Worm (Caenorhabditis elegans) whole organism, midembryonic: Measurements from ENCODE around the gene nhr-139.

Experiments
- T22C8.4 ChIP-seq: fragments of 200-800 bp; sonication (Bioruptor generic); IDR thresholded peaks from 2 replicates; pipeline ENCODE4 v1.3.6; 2022; ENCODE audit warnings: missing genetic modification characterization, missing compliant biosample characterization
- cog-1 ChIP-seq: sonication (generic microtip); optimal IDR thresholded peaks from 2 replicates; lab custom pipeline; 2016; ENCODE audit warnings: missing genetic modification characterization, missing compliant biosample characterization
- ref-1 ChIP-seq: fragments of 200-800 bp; sonication (Bioruptor generic); conservative IDR thresholded peaks from 2 replicates; pipeline ENCODE4 v1.3.6; 2022; ENCODE audit warnings: missing genetic modification reagents, missing genetic modification characterization, missing compliant biosample characterization
- tab-1 ChIP-seq: fragments of 200-800 bp; sonication (Bioruptor generic); IDR thresholded peaks from 2 replicates; pipeline ENCODE4 v1.3.6; 2022; ENCODE audit warnings: missing genetic modification characterization, missing compliant biosample characterization
- ztf-23 ChIP-seq: fragments of 200-800 bp; sonication (Bioruptor generic); IDR thresholded peaks from 2 replicates; pipeline ENCODE4 v1.3.6; 2022; ENCODE audit warnings: missing genetic modification reagents, missing genetic modification characterization, missing compliant biosample characterization

DNA sequence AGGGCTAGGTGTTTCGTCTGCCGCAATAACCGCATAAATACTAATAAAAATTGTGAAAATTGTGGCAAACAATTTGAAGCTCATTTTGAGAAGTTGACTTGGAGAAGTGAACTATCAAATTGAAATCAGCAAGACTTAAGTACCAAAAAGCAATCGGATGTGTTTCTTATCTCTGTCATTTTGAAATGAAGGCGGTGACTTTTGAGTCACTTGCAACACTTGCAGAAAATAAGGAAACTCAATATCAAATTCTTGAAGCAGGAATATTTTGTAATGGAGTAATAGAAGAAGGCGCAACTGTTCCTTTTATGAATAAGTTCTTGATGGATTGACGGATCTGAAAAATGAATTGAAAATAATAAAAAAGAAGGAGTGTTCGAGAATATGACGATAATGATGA lies 36.3 kb downstream of the nhr-139 start, which contains the start of gene T07H8.11:
- TF ChIP-seq T22C8.4 (GFP tag; lab: Robert Waterston, UW): no peak
- no peak for TF ChIP-seq ref-1 (GFP tag; lab: Robert Waterston, UW)
- no peak for TF ChIP-seq cog-1 (tag; lab: Kevin White, UChicago)
- no peak for TF ChIP-seq tab-1 (GFP tag; lab: Robert Waterston, UW)
- TF ChIP-seq ztf-23 (GFP tag; lab: Robert Waterston, UW): no peak
